Worm (Caenorhabditis elegans): ENCODE data around the gene ZK328.6.

- TF ChIP-seq unc-39 (tag; optimal IDR thresholded peaks at IDR 0.05) (no peak), nhr-237 (tag; optimal IDR thresholded peaks at IDR 0.05) (no peak), nhr-6 (tag; optimal IDR thresholded peaks at IDR 0.05) (no peak), skn-1 (tag; optimal IDR thresholded peaks at IDR 0.05) (no peak), F13H6.1 (tag; optimal IDR thresholded peaks at IDR 0.05) (no peak), ztf-11 (tag; optimal IDR thresholded peaks at IDR 0.05) (no peak), ama-1 (optimal IDR thresholded peaks at IDR 0.05) (no peak), blmp-1 (tag; optimal IDR thresholded peaks at IDR 0.05; ENCODE audit: insufficient read depth) (no peak), nhr-10 (tag; optimal IDR thresholded peaks at IDR 0.05) (no peak)
These were observed 47.5 kb downstream of the ZK328.6 start for ce11 chrIII:5982753-5983390.

Measured in whole organism, L2 larva.